Worm (Caenorhabditis elegans) whole organism, midembryonic: ENCODE measurements around the gene ttr-49.

Experiments used
- tab-1 ChIP-seq: fragments of 200-800 bp; sonication (Bioruptor generic); IDR thresholded peaks from 2 replicates; pipeline ENCODE4 v1.3.6; 2022; ENCODE audit warnings: missing genetic modification characterization, missing compliant biosample characterization
- ztf-29 ChIP-seq: fragments of 200-800 bp; sonication (Bioruptor generic); IDR thresholded peaks from 2 replicates; pipeline ENCODE4 v1.3.6; 2022; ENCODE audit warnings: missing genetic modification reagents, missing genetic modification characterization, missing compliant biosample characterization

DNA sequence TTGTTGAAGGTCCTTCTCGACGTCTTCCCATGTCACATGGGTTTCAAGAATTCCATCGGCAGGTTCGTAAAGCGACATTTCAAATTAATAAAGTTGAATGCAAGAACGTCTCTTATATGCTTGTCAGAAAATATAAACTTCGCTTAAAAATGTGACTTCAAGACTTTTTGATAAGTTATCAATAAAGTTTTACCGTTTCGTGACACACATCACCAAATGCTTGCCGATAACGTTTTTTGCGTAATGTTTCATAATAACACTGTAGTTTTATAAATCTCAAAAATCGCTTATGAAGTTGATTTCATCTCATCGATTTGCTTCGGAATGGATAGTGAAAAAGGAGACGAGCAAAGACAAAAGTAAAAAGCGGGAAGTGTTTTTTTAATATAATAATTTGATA lies 17.2 kb upstream of the ttr-49 start, which contains the start of gene E02C12.8:
- TF ChIP-seq tab-1 (GFP tag; lab: Robert Waterston, UW): no peak
- TF ChIP-seq ztf-29 (GFP tag; lab: Robert Waterston, UW): no peak
